Worm (Caenorhabditis elegans): ENCODE results near the gene rsp-1.

The rsp-1 gene

DNA sequence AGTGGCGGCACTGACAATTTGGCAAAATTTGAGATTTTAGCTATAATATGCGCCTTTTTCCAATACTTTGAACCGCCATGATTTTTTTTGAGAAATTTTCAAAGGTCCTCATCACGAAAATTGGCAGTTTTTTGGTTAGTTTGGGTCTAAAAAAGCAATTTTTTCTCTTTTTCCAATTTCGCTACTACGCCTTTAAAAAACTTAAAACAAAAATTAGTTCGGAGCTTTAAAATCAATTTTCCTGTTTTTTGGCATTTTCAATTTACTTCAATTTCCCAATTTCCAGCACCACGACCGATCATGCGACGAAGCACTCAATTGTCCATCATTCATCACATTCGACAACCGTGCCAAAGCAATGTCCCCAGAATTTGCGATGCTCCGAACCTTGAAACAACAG, 44.2 kb downstream of the rsp-1 start, which contains the start of gene B0334.5:
TSS of gene B0334.5 (plus strand) at position 301 of the 400 bp plus-strand sequence.
- TF ChIP-seq W03F9.2 (tag; optimal IDR thresholded peaks at IDR 0.05) = no peak
- TF ChIP-seq him-1 (tag; optimal IDR thresholded peaks at IDR 0.05) = no peak
- TF ChIP-seq dao-5 (tag; optimal IDR thresholded peaks at IDR 0.05) = no peak

DNA sequence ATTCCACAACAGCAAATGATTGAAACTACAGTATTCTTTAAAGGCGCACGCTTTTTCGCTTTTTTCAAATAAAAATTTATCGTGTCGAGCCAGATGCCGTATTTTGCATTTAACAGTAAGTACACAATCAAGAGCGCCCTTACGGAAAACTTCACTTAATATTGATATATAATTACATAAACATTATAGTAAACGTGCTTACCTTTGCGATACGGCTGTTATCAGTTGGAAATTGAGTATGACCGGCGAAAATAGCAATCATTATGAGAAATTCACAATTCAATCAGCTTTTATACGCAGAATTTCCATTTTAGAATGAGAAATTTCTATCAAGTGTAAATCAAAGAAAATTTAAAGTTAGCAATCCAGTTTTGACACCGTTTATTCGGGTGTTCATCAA, 47.0 kb downstream of the rsp-1 start, which contains the start of gene B0334.20:
TSS of gene B0334.20 (minus strand) at position 262 of the 400 bp plus-strand sequence.
- TF ChIP-seq him-1 (tag; optimal IDR thresholded peaks at IDR 0.05) (no peak), dao-5 (tag; optimal IDR thresholded peaks at IDR 0.05) (no peak), W03F9.2 (tag; optimal IDR thresholded peaks at IDR 0.05) (no peak)

DNA sequence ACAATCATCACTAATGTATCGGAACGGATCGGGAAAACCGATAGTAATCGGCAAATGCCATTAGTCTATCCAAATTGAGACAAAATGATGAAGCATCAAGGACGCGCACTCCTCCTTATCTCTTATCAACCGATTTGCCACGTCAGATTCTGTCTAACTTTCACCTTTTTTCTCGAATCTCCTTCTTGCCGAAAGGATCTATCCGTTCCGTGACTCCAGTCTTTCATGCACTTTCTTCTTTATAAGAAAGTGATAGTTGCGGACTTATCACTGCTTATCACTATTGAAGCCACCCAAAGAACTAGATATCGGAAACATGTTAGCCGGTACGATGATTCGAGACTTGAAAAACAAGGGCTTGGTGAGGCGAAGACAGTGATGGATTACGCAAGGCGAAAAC, 48.8 kb downstream of the rsp-1 start:
- TF ChIP-seq him-1 (tag; optimal IDR thresholded peaks at IDR 0.05) (no peak), dao-5 (tag; optimal IDR thresholded peaks at IDR 0.05) (no peak), W03F9.2 (tag; optimal IDR thresholded peaks at IDR 0.05) (no peak)

DNA sequence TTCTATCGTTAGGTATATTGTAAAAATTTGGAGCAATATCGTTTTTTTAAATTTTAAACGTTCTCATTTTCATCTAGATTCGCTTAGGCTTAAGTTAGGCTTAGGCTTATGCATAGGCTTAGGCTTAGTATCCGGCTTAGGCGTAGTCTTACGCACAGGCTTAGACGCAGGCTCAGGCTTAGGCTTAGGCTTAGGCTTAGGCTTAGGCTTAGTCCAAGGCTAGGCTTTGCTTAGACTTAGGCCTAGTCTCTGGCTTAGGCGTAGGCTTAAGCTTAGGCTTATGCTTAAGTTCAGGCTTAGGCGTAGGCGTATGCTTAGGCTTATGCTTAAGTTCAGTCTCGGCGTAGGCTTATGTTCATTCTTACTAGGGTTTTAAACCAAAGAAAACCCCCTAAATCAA, 50.6 kb downstream of the rsp-1 start:
- TF ChIP-seq him-1 (tag; optimal IDR thresholded peaks at IDR 0.05) (no peak), W03F9.2 (tag; optimal IDR thresholded peaks at IDR 0.05) (no peak), dao-5 (tag; optimal IDR thresholded peaks at IDR 0.05) (no peak)

All from whole organism, L4/young adult.